Fruit fly (Drosophila melanogaster) whole organism, embryonic: Measurements from ENCODE around the gene Dph5.

Source experiments
- CG8944 ChIP-seq: fragments of 200-800 bp; sonication (Bioruptor generic); optimal IDR thresholded peaks from 3 replicates; lab custom pipeline; 2016; ENCODE audit warnings: missing biosample characterization, missing genetic modification characterization
- Dbx ChIP-seq: fragments of 200-800 bp; sonication (Bioruptor generic); IDR thresholded peaks from 3 replicates; pipeline ENCODE4 v1.3.6; 2022; ENCODE audit warnings: missing biosample characterization, missing genetic modification characterization
- Neu2 ChIP-seq: fragments of 200-800 bp; sonication (Bioruptor generic); optimal IDR thresholded peaks from 3 replicates; lab custom pipeline; 2016; ENCODE audit warnings: missing biosample characterization, missing genetic modification characterization, borderline replicate concordance
- ssp ChIP-seq: fragments of 200-800 bp; sonication (Bioruptor generic); IDR thresholded peaks from 2 replicates; pipeline ENCODE4 v1.3.6; 2022; ENCODE audit warnings: missing biosample characterization, missing genetic modification characterization

- no peak for TF ChIP-seq Neu2
- TF ChIP-seq CG8944 = no peak
- no peak for TF ChIP-seq ssp (GFP tag; lab: Robert Waterston, UW)
- TF ChIP-seq Dbx (GFP tag; lab: Robert Waterston, UW) = no peak
Measured at dm6 chr3R:22586525-22586924, 3.5 kb upstream of the Dph5 start, which contains the start of gene btn.
